Worm (Caenorhabditis elegans) whole organism, late embryonic: ENCODE measurements around the gene ceh-89.

ENCODE experiments used
- F13H6.1 ChIP-seq: sonication (generic microtip); optimal IDR thresholded peaks from 2 replicates; lab custom pipeline; 2016; ENCODE audit warnings: missing genetic modification characterization, missing compliant biosample characterization
- Y22D7AL.16 ChIP-seq: sonication (generic microtip); optimal IDR thresholded peaks from 2 replicates; lab custom pipeline; 2016; ENCODE audit warnings: missing genetic modification characterization, missing compliant biosample characterization
- ama-1 ChIP-seq: fragments of 150-350 bp; optimal IDR thresholded peaks from 2 replicates; lab custom pipeline; 2014
- ceh-14 ChIP-seq: sonication (generic microtip); optimal IDR thresholded peaks from 2 replicates; lab custom pipeline; 2016; ENCODE audit warnings: missing genotype, missing genetic modification characterization, missing compliant biosample characterization
- ceh-19 ChIP-seq: fragments of 200-800 bp; sonication (Bioruptor generic); optimal IDR thresholded peaks from 2 replicates; lab custom pipeline; 2018; ENCODE audit warnings: mild to moderate bottlenecking, missing genetic modification characterization, missing compliant biosample characterization
- ceh-2 ChIP-seq: sonication (generic microtip); optimal IDR thresholded peaks from 2 replicates; lab custom pipeline; 2016; ENCODE audit warnings: missing genotype, missing genetic modification characterization, missing compliant biosample characterization
- ceh-22 ChIP-seq: sonication (generic microtip); optimal IDR thresholded peaks from 2 replicates; lab custom pipeline; 2017; ENCODE audit warnings: missing biosample characterization, missing genetic modification characterization
- ceh-30 ChIP-seq: fragments of 150-350 bp; optimal IDR thresholded peaks from 2 replicates; lab custom pipeline; 2014; ENCODE audit warnings: missing biosample characterization, missing genetic modification characterization
- ceh-31 ChIP-seq: sonication (generic microtip); optimal IDR thresholded peaks from 2 replicates; lab custom pipeline; 2016; ENCODE audit warnings: missing genetic modification characterization, missing compliant biosample characterization
- ceh-34 ChIP-seq: sonication (generic microtip); optimal IDR thresholded peaks from 2 replicates; lab custom pipeline; 2016; ENCODE audit warnings: mild to moderate bottlenecking, missing genetic modification characterization, missing compliant biosample characterization
- ceh-45 ChIP-seq: fragments of 200-800 bp; sonication (Bioruptor generic); IDR thresholded peaks from 2 replicates; pipeline ENCODE4 v1.3.6; 2022; ENCODE audit warnings: missing genetic modification reagents, missing genetic modification characterization, missing compliant biosample characterization
- ceh-48 ChIP-seq: sonication (generic microtip); optimal IDR thresholded peaks from 2 replicates; lab custom pipeline; 2016; ENCODE audit warnings: missing genetic modification characterization, inconsistent platforms, missing compliant biosample characterization
- ceh-9 ChIP-seq: sonication (generic microtip); optimal IDR thresholded peaks from 2 replicates; lab custom pipeline; 2016; ENCODE audit warnings: mild to moderate bottlenecking, missing genetic modification characterization, inconsistent platforms, missing compliant biosample characterization
- che-1 ChIP-seq: sonication (generic microtip); optimal IDR thresholded peaks from 2 replicates; lab custom pipeline; 2016; ENCODE audit warnings: mild to moderate bottlenecking, missing genetic modification characterization, missing compliant biosample characterization
- dmd-4 ChIP-seq: sonication (generic microtip); optimal IDR thresholded peaks from 2 replicates; lab custom pipeline; 2016; ENCODE audit warnings: borderline replicate concordance, missing genetic modification characterization, missing compliant biosample characterization
- dve-1 ChIP-seq: sonication (generic microtip); optimal IDR thresholded peaks from 2 replicates; lab custom pipeline; 2017; ENCODE audit warnings: antibody characterized with exemption, mild to moderate bottlenecking, missing genetic modification characterization, missing compliant biosample characterization
- elt-2 ChIP-seq: sonication (generic microtip); optimal IDR thresholded peaks from 2 replicates; lab custom pipeline; 2016; ENCODE audit warnings: missing genetic modification reagents, missing genetic modification characterization, missing compliant biosample characterization
- elt-4 ChIP-seq: sonication (generic microtip); optimal IDR thresholded peaks from 2 replicates; lab custom pipeline; 2016; ENCODE audit warnings: missing genetic modification characterization, missing compliant biosample characterization
- ets-4 ChIP-seq: sonication (generic microtip); optimal IDR thresholded peaks from 2 replicates; lab custom pipeline; 2016; ENCODE audit warnings: missing genetic modification characterization, missing compliant biosample characterization
- eyg-1 ChIP-seq: sonication (generic microtip); optimal IDR thresholded peaks from 2 replicates; lab custom pipeline; 2016; ENCODE audit warnings: missing genotype, missing genetic modification characterization, missing compliant biosample characterization
- fkh-10 ChIP-seq: fragments of 150-350 bp; optimal IDR thresholded peaks from 2 replicates; lab custom pipeline; 2014; ENCODE audit warnings: missing biosample characterization, missing genetic modification reagents, missing genetic modification characterization
- gmeb-2 ChIP-seq: sonication (generic microtip); optimal IDR thresholded peaks from 2 replicates; lab custom pipeline; 2016; ENCODE audit warnings: missing genetic modification characterization, inconsistent platforms, missing compliant biosample characterization
- hlh-13 ChIP-seq: fragments of 200-800 bp; sonication (Bioruptor generic); optimal IDR thresholded peaks from 2 replicates; lab custom pipeline; 2018; ENCODE audit warnings: mild to moderate bottlenecking, missing genetic modification characterization, missing compliant biosample characterization
- hlh-15 ChIP-seq: sonication (generic microtip); optimal IDR thresholded peaks from 2 replicates; lab custom pipeline; 2016; ENCODE audit warnings: missing genetic modification characterization, missing compliant biosample characterization
- hlh-30 ChIP-seq: sonication (generic microtip); optimal IDR thresholded peaks from 2 replicates; lab custom pipeline; 2017; ENCODE audit warnings: antibody characterized with exemption, missing genetic modification characterization, missing compliant biosample characterization; ENCODE audit not compliant: insufficient read depth
- lim-6 ChIP-seq: sonication (generic microtip); optimal IDR thresholded peaks from 2 replicates; lab custom pipeline; 2016; ENCODE audit warnings: missing genetic modification characterization, missing compliant biosample characterization
- lin-11 ChIP-seq: fragments of 200-800 bp; sonication (Bioruptor generic); optimal IDR thresholded peaks from 2 replicates; lab custom pipeline; 2018; ENCODE audit warnings: mild to moderate bottlenecking, missing genetic modification characterization, missing compliant biosample characterization
- mec-3 ChIP-seq: sonication (generic microtip); optimal IDR thresholded peaks from 2 replicates; lab custom pipeline; 2016; ENCODE audit warnings: borderline replicate concordance, missing genetic modification characterization, missing compliant biosample characterization
- nfya-1 ChIP-seq: sonication (generic microtip); optimal IDR thresholded peaks from 2 replicates; lab custom pipeline; 2017; ENCODE audit warnings: missing genetic modification characterization, mild to moderate bottlenecking, missing compliant biosample characterization, antibody characterized with exemption, moderate library complexity
- npax-4 ChIP-seq: sonication (generic microtip); optimal IDR thresholded peaks from 2 replicates; lab custom pipeline; 2016; ENCODE audit warnings: missing genetic modification characterization, missing compliant biosample characterization
- odd-2 ChIP-seq: sonication (generic microtip); optimal IDR thresholded peaks from 2 replicates; lab custom pipeline; 2017; ENCODE audit warnings: antibody characterized with exemption, mild to moderate bottlenecking, missing genetic modification characterization, missing compliant biosample characterization
- pag-3 ChIP-seq: sonication (generic microtip); optimal IDR thresholded peaks from 2 replicates; lab custom pipeline; 2016; ENCODE audit warnings: missing compliant biosample characterization, missing genetic modification characterization, borderline replicate concordance
- pax-1 ChIP-seq: fragments of 150-350 bp; optimal IDR thresholded peaks from 2 replicates; lab custom pipeline; 2014; ENCODE audit warnings: missing biosample characterization, missing genetic modification characterization
- pha-2 ChIP-seq: sonication (generic microtip); optimal IDR thresholded peaks from 2 replicates; lab custom pipeline; 2017; ENCODE audit warnings: mild to moderate bottlenecking, missing genetic modification characterization, missing compliant biosample characterization
- pha-4 ChIP-seq: fragments of 150-350 bp; optimal IDR thresholded peaks from 2 replicates; lab custom pipeline; 2018; ENCODE audit warnings: missing biosample characterization, missing genetic modification reagents, missing genetic modification characterization
- rnt-1 ChIP-seq: sonication (generic microtip); optimal IDR thresholded peaks from 2 replicates; lab custom pipeline; 2016; ENCODE audit warnings: missing genetic modification characterization, missing compliant biosample characterization
- sdc-2 ChIP-seq: sonication (generic microtip); optimal IDR thresholded peaks from 2 replicates; lab custom pipeline; 2016; ENCODE audit warnings: missing genotype, missing genetic modification characterization, missing compliant biosample characterization
- syd-9 ChIP-seq: sonication (generic microtip); optimal IDR thresholded peaks from 2 replicates; lab custom pipeline; 2016; ENCODE audit warnings: mild to moderate bottlenecking, missing genetic modification characterization, moderate library complexity, missing compliant biosample characterization
- tbx-7 ChIP-seq: sonication (generic microtip); optimal IDR thresholded peaks from 2 replicates; lab custom pipeline; 2016; ENCODE audit warnings: missing genotype, missing genetic modification characterization, missing compliant biosample characterization
- ttx-3 ChIP-seq: sonication (generic microtip); optimal IDR thresholded peaks from 2 replicates; lab custom pipeline; 2016; ENCODE audit warnings: missing genetic modification reagents, missing genetic modification characterization, missing compliant biosample characterization
- unc-3 ChIP-seq, 2 experiments: fragments of 200-800 bp in 1 of 2; sonication (Bioruptor generic) in 1 of 2; sonication (generic microtip) in 1 of 2; conservative IDR thresholded peaks in 1 of 2; optimal IDR thresholded peaks in 1 of 2; 2 replicates each; pipeline versions ENCODE4 v1.3.6 to Lab custom; 2016 to 2022; ENCODE audit warnings: missing compliant biosample characterization in 2 of 2, missing genetic modification characterization in 2 of 2, missing genetic modification reagents in 1 of 2
- unc-42 ChIP-seq: sonication (generic microtip); optimal IDR thresholded peaks from 2 replicates; lab custom pipeline; 2016; ENCODE audit warnings: missing genotype, missing genetic modification characterization, missing compliant biosample characterization
- unc-55 ChIP-seq: sonication (generic microtip); optimal IDR thresholded peaks from 2 replicates; lab custom pipeline; 2017; ENCODE audit warnings: missing biosample characterization, missing genetic modification reagents, missing genetic modification characterization
- unc-86 ChIP-seq: sonication (generic microtip); optimal IDR thresholded peaks from 2 replicates; lab custom pipeline; 2016; ENCODE audit warnings: missing genetic modification characterization, missing compliant biosample characterization
- zip-5 ChIP-seq: sonication (generic microtip); optimal IDR thresholded peaks from 2 replicates; lab custom pipeline; 2016; ENCODE audit warnings: missing genetic modification characterization, missing compliant biosample characterization
- ztf-16 ChIP-seq: sonication (generic microtip); optimal IDR thresholded peaks from 2 replicates; lab custom pipeline; 2017; ENCODE audit warnings: missing genetic modification characterization, missing compliant biosample characterization

Gene ceh-89

ce11 chrX:14141896-14142392 lies at the start of gene ceh-89:
Gene ceh-89, plus strand, starts transcription at chrX:14141946.
- no peak for TF ChIP-seq lin-11 (tag; lab: Kevin White, UChicago)
- TF ChIP-seq rnt-1 (tag; lab: Kevin White, UChicago): no peak
- no peak for TF ChIP-seq fkh-10 (GFP tag; lab: Kevin White, UChicago)
- TF ChIP-seq dve-1 (tag; lab: Kevin White, UChicago): no peak
- TF ChIP-seq odd-2 (tag; lab: Kevin White, UChicago): no peak

ce11 chrX:14098618-14099118 lies 43.1 kb upstream of the ceh-89 start, which contains the start of gene F16B12.4:
Gene F16B12.4, minus strand, starts transcription at chrX:14098668.
- TF ChIP-seq hlh-30 (tag; lab: Kevin White, UChicago) (peak; percentile 73), sdc-2 (tag; lab: Kevin White, UChicago) (peak; percentile 1), ceh-45 (GFP tag; lab: Robert Waterston, UW) (no peak), nfya-1 (tag; lab: Kevin White, UChicago) (peak; percentile 61), ceh-31 (tag; lab: Kevin White, UChicago) (peak; percentile 24)
- TF ChIP-seq, all 69 proteins: peak for 4

- TF ChIP-seq npax-4 (tag; lab: Kevin White, UChicago) (no peak), odd-2 (tag; lab: Kevin White, UChicago) (no peak), ceh-2 (no peak), ceh-48 (tag; lab: Kevin White, UChicago) (peak; percentile 2), syd-9 (tag; lab: Kevin White, UChicago) (no peak), unc-3 (GFP tag; conservative IDR thresholded peaks at IDR 0.05; lab: Robert Waterston, UW) (no peak), unc-3 (tag; optimal IDR thresholded peaks at IDR 0.05; lab: Kevin White, UChicago) (no peak), mec-3 (no peak), nfya-1 (tag; lab: Kevin White, UChicago) (peak; percentile 70), unc-55 (GFP tag; lab: Kevin White, UChicago) (peak; percentile 16), ceh-19 (GFP tag; lab: Kevin White, UChicago) (no peak), lim-6 (no peak), ceh-34 (peak; percentile 57), elt-4 (tag; lab: Kevin White, UChicago) (no peak), ttx-3 (tag; lab: Kevin White, UChicago) (no peak), hlh-30 (tag; lab: Kevin White, UChicago) (peak; percentile 57), pag-3 (tag; lab: Kevin White, UChicago) (no peak), rnt-1 (tag; lab: Kevin White, UChicago) (peak; percentile 50), ceh-14 (peak; percentile 11), pha-4 (tag; lab: Kevin White, UChicago) (no peak), ceh-31 (tag; lab: Kevin White, UChicago) (peak; percentile 83), ceh-22 (peak; percentile 10), ama-1 (lab: Kevin White, UChicago) (no peak), unc-42 (tag; lab: Kevin White, UChicago) (peak; percentile 73), ets-4 (no peak), gmeb-2 (tag; lab: Kevin White, UChicago) (no peak), hlh-13 (GFP tag; lab: Kevin White, UChicago) (no peak), unc-86 (no peak), hlh-15 (no peak), eyg-1 (tag; lab: Kevin White, UChicago) (no peak), zip-5 (tag; lab: Kevin White, UChicago) (no peak), ceh-9 (no peak), tbx-7 (tag; lab: Kevin White, UChicago) (no peak), lin-11 (tag; lab: Kevin White, UChicago) (no peak), elt-2 (peak; percentile 36), che-1 (tag; lab: Kevin White, UChicago) (no peak), ztf-16 (tag; lab: Kevin White, UChicago) (no peak), pha-2 (tag; lab: Kevin White, UChicago) (no peak), F13H6.1 (tag; lab: Kevin White, UChicago) (no peak), ceh-30 (tag; lab: Kevin White, UChicago) (no peak), pax-1 (no peak), dmd-4 (peak; percentile 12), dve-1 (tag; lab: Kevin White, UChicago) (no peak), Y22D7AL.16 (no peak)
Observed at ce11 chrX:14101986-14102385, 39.8 kb upstream of the ceh-89 start, which contains the start of gene F16B12.6. Gene F16B12.6, plus strand, starts transcription at chrX:14102316.
